Fruit fly (Drosophila melanogaster): ENCODE results near the gene nmo.

The nmo gene

dm6 chr3L:8080790-8081189, 101.9 kb downstream of the nmo start:
- no peak for TF ChIP-seq vri (GFP tag; optimal IDR thresholded peaks at IDR 0.05)
- TF ChIP-seq Hr38 (GFP tag; optimal IDR thresholded peaks at IDR 0.05), result no peak
- TF ChIP-seq CG10631 (GFP tag; optimal IDR thresholded peaks at IDR 0.05), result no peak
- TF ChIP-seq Sox15 (GFP tag; optimal IDR thresholded peaks at IDR 0.05), result no peak
- no peak for TF ChIP-seq Sox102F (GFP tag; optimal IDR thresholded peaks at IDR 0.05)
- no peak for TF ChIP-seq svp (GFP tag)
- TF ChIP-seq fd85E (GFP tag; optimal IDR thresholded peaks at IDR 0.05), result no peak
- no peak for TF ChIP-seq Smox (GFP tag; optimal IDR thresholded peaks at IDR 0.05)
- TF ChIP-seq CG16779 (tag; optimal IDR thresholded peaks at IDR 0.05), result no peak
- no peak for TF ChIP-seq Hr4 (GFP tag; optimal IDR thresholded peaks at IDR 0.05)
- TF ChIP-seq topi (GFP tag; optimal IDR thresholded peaks at IDR 0.05), result no peak
- no peak for TF ChIP-seq CG6792 (GFP tag; optimal IDR thresholded peaks at IDR 0.05)
- no peak for TF ChIP-seq fd59A (GFP tag; optimal IDR thresholded peaks at IDR 0.05)
- no peak for TF ChIP-seq cyc (GFP tag; optimal IDR thresholded peaks at IDR 0.05)

- TF ChIP-seq fkh (GFP tag; optimal IDR thresholded peaks at IDR 0.05) (peak; percentile 88), OdsH (GFP tag; optimal IDR thresholded peaks at IDR 0.05) (peak; percentile 8), Eip78C (GFP tag) (peak; percentile 84), CG8319 (GFP tag; optimal IDR thresholded peaks at IDR 0.05) (peak; percentile 8), Met (GFP tag; optimal IDR thresholded peaks at IDR 0.05) (peak; percentile 59), Eip93F (GFP tag; optimal IDR thresholded peaks at IDR 0.05) (peak; percentile 45), CG3032 (tag; optimal IDR thresholded peaks at IDR 0.05) (peak; percentile 8), topi (GFP tag; optimal IDR thresholded peaks at IDR 0.05) (peak; percentile 50), fd85E (GFP tag; optimal IDR thresholded peaks at IDR 0.05) (peak; percentile 73), Blimp-1 (GFP tag; optimal IDR thresholded peaks at IDR 0.05) (no peak), Hr4 (GFP tag; optimal IDR thresholded peaks at IDR 0.05) (no peak), eg (GFP tag; IDR thresholded peaks at IDR 0.05) (0 out of 3 replicates have a peak, but pooled peaks have one; percentile 18), pdm3 (GFP tag; optimal IDR thresholded peaks at IDR 0.05) (peak; percentile 46), ss (GFP tag; optimal IDR thresholded peaks at IDR 0.05) (peak in 1 of 2 experiments; percentile 58), svp (GFP tag) (no peak), CG11902 (GFP tag; optimal IDR thresholded peaks at IDR 0.05) (no peak), CG6163 (GFP tag; IDR thresholded peaks at IDR 0.05) (peak; percentile 74; the same call in 2 of the 3 replicates), CG8119 (GFP tag; IDR thresholded peaks at IDR 0.05) (peak; percentile 49; the same call in 1 of the 3 replicates), Ets96B (tag; optimal IDR thresholded peaks at IDR 0.05) (peak; percentile 4), CG6276 (GFP tag; optimal IDR thresholded peaks at IDR 0.05) (no peak), acj6 (GFP tag; optimal IDR thresholded peaks at IDR 0.05) (no peak), CG10669 (GFP tag; optimal IDR thresholded peaks at IDR 0.05) (no peak), Sox15 (GFP tag; optimal IDR thresholded peaks at IDR 0.05) (no peak), dsx (GFP tag; optimal IDR thresholded peaks at IDR 0.05; ENCODE audit: poor library complexity, severe bottlenecking) (peak; percentile 43), CG34406 (GFP tag; optimal IDR thresholded peaks at IDR 0.05) (peak; percentile 19), salr (GFP tag; optimal IDR thresholded peaks at IDR 0.05) (peak; percentile 32 to 35), CG4318 (GFP tag; optimal IDR thresholded peaks at IDR 0.05) (no peak), CG9139 (GFP tag; optimal IDR thresholded peaks at IDR 0.05) (no peak), esn (GFP tag; optimal IDR thresholded peaks at IDR 0.05) (peak; percentile 58), Eip75B (GFP tag; optimal IDR thresholded peaks at IDR 0.05) (peak; percentile 41), CG1621 (tag; optimal IDR thresholded peaks at IDR 0.05) (peak; percentile 16), Gug (GFP tag; IDR thresholded peaks at IDR 0.05) (no peak), achi (GFP tag; optimal IDR thresholded peaks at IDR 0.05) (peak; percentile 32), Sox14 (GFP tag; optimal IDR thresholded peaks at IDR 0.05) (peak; percentile 48), Sox102F (GFP tag; optimal IDR thresholded peaks at IDR 0.05) (peak; percentile 85), CG6808 (GFP tag; optimal IDR thresholded peaks at IDR 0.05) (no peak), CG32006 (GFP tag; optimal IDR thresholded peaks at IDR 0.05) (no peak), Lpt (GFP tag; optimal IDR thresholded peaks at IDR 0.05) (no peak), CG11294 (GFP tag; IDR thresholded peaks at IDR 0.05) (no peak), Ets21C (GFP tag; optimal IDR thresholded peaks at IDR 0.05) (no peak), cyc (GFP tag; optimal IDR thresholded peaks at IDR 0.05) (no peak), CG7368 (GFP tag; optimal IDR thresholded peaks at IDR 0.05) (peak; percentile 44), lz (GFP tag; optimal IDR thresholded peaks at IDR 0.05) (peak; percentile 51)
Observed at dm6 chr3L:8081822-8082221, 103.0 kb downstream of the nmo start.

All from whole organism, prepupa.